Worm (Caenorhabditis elegans): ENCODE measurements around the gene his-24.
A peak's percentile ranks its signal among the peaks of the same experiment; 100 is the strongest.

DNA sequence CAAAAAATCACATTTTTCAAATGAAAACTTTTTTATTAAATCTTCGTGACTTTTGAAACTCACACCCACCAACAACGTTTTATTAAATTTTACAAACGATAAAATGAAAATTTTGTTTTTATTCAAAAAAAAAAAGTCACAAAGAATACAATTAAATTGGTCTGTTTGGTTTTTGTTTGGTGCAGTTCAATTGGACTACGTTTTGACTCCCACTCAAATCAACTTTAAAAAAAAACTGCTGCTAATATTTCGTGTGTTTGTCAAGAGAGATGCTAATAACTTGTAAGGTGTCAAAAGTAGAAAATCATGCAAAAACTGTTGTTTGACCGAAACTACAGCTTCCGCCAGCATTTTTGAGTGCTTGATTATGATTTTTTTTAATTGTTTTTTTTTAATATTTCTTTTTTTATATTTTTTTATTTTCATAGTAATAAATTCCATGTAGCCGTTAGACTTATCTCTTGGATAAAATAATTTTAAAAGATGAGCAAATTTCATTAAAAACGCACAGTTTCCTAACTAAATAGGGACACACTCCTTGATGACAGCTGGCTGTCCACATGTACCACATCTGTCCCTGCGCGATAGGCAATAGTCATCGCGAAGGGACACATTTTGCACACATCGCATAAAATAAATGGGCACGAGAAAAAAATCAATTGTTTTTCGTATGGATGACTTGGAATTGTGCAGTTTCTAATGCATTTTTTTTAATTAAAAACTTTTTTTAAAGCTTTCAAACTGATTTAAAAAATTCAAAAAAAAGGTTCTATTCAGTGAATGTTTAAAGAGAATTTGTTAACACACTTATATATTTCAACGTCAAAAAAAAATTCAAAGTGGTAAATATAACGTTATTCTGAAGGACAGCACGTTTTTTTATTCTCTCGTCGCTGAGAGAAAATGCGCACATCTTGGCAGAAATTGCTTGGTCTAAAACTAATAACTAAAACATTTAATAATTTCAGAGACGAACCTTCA lies 35.7 kb downstream of the his-24 start:
- TF ChIP-seq ama-1 (optimal IDR thresholded peaks at IDR 0.05) (no peak), B0310.2 (tag; optimal IDR thresholded peaks at IDR 0.05) (no peak), hnd-1 (tag; optimal IDR thresholded peaks at IDR 0.05) (no peak), ets-7 (tag; optimal IDR thresholded peaks at IDR 0.05) (no peak), ceh-13 (GFP tag; optimal IDR thresholded peaks at IDR 0.05) (peak; percentile 39), tbx-11 (GFP tag; IDR thresholded peaks at IDR 0.05) (no peak), tbx-37 (GFP tag; conservative IDR thresholded peaks at IDR 0.05) (peak; percentile 60), tra-4 (tag; optimal IDR thresholded peaks at IDR 0.05) (no peak), hmbx-1 (tag; optimal IDR thresholded peaks at IDR 0.05) (no peak), scrt-1 (GFP tag; IDR thresholded peaks at IDR 0.05) (no peak), pes-1 (GFP tag; IDR thresholded peaks at IDR 0.05) (no peak; the same call in 1 of the 2 replicates), sea-1 (GFP tag; conservative IDR thresholded peaks at IDR 0.05) (peak; percentile 79), aly-1 (tag; optimal IDR thresholded peaks at IDR 0.05) (no peak)

Data from whole organism, early embryonic.